Worm (Caenorhabditis elegans) whole organism, L3 larva: ENCODE results near the gene madf-3.

Experiments
- R02D3.7 ChIP-seq: fragments of 150-350 bp; optimal IDR thresholded peaks from 2 replicates; lab custom pipeline; 2014; ENCODE audit warnings: missing biosample characterization, missing genetic modification characterization
- egl-27 ChIP-seq: sonication (generic microtip); optimal IDR thresholded peaks from 4 replicates; lab custom pipeline; 2017; ENCODE audit warnings: missing biosample characterization, missing genetic modification reagents, missing genetic modification characterization
- elt-3 ChIP-seq, 3 experiments: fragments of 150-350 bp in 1 of 3; sonication (generic microtip) in 2 of 3; optimal IDR thresholded peaks; 2 replicates in 2 of 3; 4 replicates in 1 of 3; lab custom pipeline; 2014 to 2017; ENCODE audit warnings: missing biosample characterization in 3 of 3, missing genetic modification characterization in 3 of 3
- jun-1 ChIP-seq: fragments of 150-350 bp; optimal IDR thresholded peaks from 2 replicates; lab custom pipeline; 2014; ENCODE audit warnings: missing biosample characterization, missing genetic modification reagents, missing genetic modification characterization
- mdl-1 ChIP-seq: fragments of 150-350 bp; optimal IDR thresholded peaks from 2 replicates; lab custom pipeline; 2014; ENCODE audit warnings: missing biosample characterization, missing genetic modification characterization
- nhr-11 ChIP-seq: fragments of 150-350 bp; optimal IDR thresholded peaks from 2 replicates; lab custom pipeline; 2014; ENCODE audit warnings: missing biosample characterization, missing genetic modification characterization
- nhr-23 ChIP-seq: fragments of 150-350 bp; optimal IDR thresholded peaks from 2 replicates; lab custom pipeline; 2014; ENCODE audit warnings: missing biosample characterization, missing genetic modification reagents, missing genetic modification characterization
- nhr-237 ChIP-seq: fragments of 150-350 bp; optimal IDR thresholded peaks from 2 replicates; lab custom pipeline; 2014; ENCODE audit warnings: missing biosample characterization, missing genetic modification characterization
- sea-2 ChIP-seq: fragments of 150-350 bp; sonication (generic microtip); optimal IDR thresholded peaks from 4 replicates; lab custom pipeline; 2014; ENCODE audit warnings: missing biosample characterization, missing genetic modification reagents, missing genetic modification characterization
- skn-1 ChIP-seq: fragments of 150-350 bp; optimal IDR thresholded peaks from 2 replicates; lab custom pipeline; 2014; ENCODE audit warnings: missing biosample characterization, missing genetic modification characterization
- snpc-4 ChIP-seq: fragments of 150-350 bp; optimal IDR thresholded peaks from 2 replicates; lab custom pipeline; 2014; ENCODE audit warnings: missing biosample characterization, missing genetic modification characterization
- ztf-4 ChIP-seq: fragments of 150-350 bp; optimal IDR thresholded peaks from 2 replicates; lab custom pipeline; 2014; ENCODE audit warnings: missing biosample characterization, missing genetic modification characterization

ce11 chrII:4362088-4362487, 27.5 kb downstream of the madf-3 start:
- TF ChIP-seq snpc-4 (tag; lab: Kevin White, UChicago) (no peak), mdl-1 (no peak), jun-1 (tag; lab: Kevin White, UChicago) (no peak), skn-1 (tag; lab: Kevin White, UChicago) (no peak), elt-3 (tag; optimal IDR thresholded peaks at IDR 0.05; lab: Kevin White, UChicago) (no peak), nhr-237 (tag; lab: Kevin White, UChicago) (no peak), nhr-11 (no peak), nhr-23 (no peak), sea-2 (no peak), egl-27 (tag; lab: Kevin White, UChicago) (no peak), ztf-4 (tag; lab: Kevin White, UChicago) (no peak), R02D3.7 (tag; lab: Kevin White, UChicago) (no peak)
